Fruit fly (Drosophila melanogaster): ENCODE results near the gene mei-217.

The mei-217 gene

DNA sequence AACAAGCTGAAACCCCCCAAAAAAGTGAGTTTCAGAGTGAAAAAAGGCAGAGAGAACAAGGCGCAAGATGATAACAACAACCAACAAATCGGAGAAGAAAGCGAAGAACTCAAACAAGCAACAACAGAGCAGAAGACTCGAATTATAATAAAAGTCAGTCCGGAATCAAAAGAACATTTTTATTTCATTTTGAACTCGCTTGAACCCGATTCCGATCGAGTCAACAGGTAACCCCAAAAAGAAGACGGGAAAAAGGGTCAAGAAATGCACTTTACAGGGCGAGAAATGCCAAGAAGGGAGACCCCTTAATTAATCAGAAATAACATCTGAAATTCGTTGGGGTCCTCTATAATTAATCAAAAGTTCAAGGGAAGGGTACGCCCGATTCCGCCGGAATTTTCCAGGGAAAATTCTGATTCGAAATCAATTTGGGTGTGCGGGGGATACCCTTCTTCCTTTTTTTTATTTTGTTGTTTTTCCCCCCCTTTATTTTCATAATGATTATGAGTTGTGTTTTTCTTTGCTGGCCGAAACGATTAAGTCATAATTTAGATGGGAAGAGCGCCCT is 19.7 kb upstream of the mei-217 start:
- TF ChIP-seq CG3163 (GFP tag; optimal IDR thresholded peaks at IDR 0.05): no peak
- TF ChIP-seq lola (GFP tag; optimal IDR thresholded peaks at IDR 0.05): no peak
- TF ChIP-seq kni (GFP tag; optimal IDR thresholded peaks at IDR 0.05): peak; percentile 67
- peak in 1 of 2 experiments; percentile 17 for TF ChIP-seq tll (GFP tag; optimal IDR thresholded peaks at IDR 0.05)
- TF ChIP-seq Hr78 (GFP tag; optimal IDR thresholded peaks at IDR 0.05): peak in 1 of 2 experiments; percentile 20
- TF ChIP-seq CG7745 (tag; optimal IDR thresholded peaks at IDR 0.05): peak; percentile 62
- peak in 1 of 2 experiments; percentile 51 for TF ChIP-seq insv (GFP tag; optimal IDR thresholded peaks at IDR 0.05)
- TF ChIP-seq pros (GFP tag; optimal IDR thresholded peaks at IDR 0.05): peak; percentile 82
- no peak for TF ChIP-seq Bdp1 (GFP tag; optimal IDR thresholded peaks at IDR 0.05)

DNA sequence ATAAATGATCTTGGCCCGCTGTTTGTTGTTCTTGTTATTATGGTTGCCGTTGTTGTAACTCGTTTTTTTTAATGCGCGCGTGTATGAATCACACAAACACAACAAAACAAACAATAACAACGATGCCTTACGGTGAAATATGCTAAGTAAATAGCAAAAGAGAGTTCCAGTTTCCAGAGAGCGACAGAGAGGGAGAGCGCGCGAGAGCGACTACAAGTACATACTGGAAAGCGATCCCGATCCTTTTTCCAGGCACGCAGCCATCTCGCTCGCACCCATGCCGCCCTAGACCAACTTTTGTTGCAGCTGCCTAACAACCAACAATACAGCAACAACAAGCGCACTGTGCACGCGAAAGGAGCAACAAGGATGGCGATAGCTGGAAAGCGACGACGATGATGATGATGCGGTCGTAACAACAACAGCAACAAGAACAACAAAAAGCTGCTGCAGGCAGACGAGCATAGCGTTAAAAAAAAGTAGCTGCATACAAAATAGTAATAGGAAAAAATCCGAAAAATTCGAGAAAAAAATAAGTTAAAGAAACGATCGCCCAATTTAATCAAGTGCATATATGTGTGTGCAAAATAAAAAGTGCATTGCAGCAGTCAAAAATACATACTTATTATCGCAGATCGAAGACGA is 17.7 kb upstream of the mei-217 start:
- no peak for TF ChIP-seq Xbp1 (GFP tag; optimal IDR thresholded peaks at IDR 0.05)
- TF ChIP-seq CG4360 (GFP tag; IDR thresholded peaks at IDR 0.05): peak; percentile 98
- TF ChIP-seq Trl (optimal IDR thresholded peaks at IDR 0.05): peak; percentile 56 to 79
- TF ChIP-seq Trl (GFP tag; optimal IDR thresholded peaks at IDR 0.05): no peak
- TF ChIP-seq Awh (GFP tag; IDR thresholded peaks at IDR 0.05): no peak
- no peak for TF ChIP-seq zen2 (GFP tag; IDR thresholded peaks at IDR 0.05; ENCODE audit: partially characterized antibody)
- TF ChIP-seq Xrp1 (GFP tag; IDR thresholded peaks at IDR 0.05): no peak
- no peak for TF ChIP-seq nerfin-1 (tag; optimal IDR thresholded peaks at IDR 0.05)
- peak; percentile 18; the same call in 1 of the 2 replicates for TF ChIP-seq chm (GFP tag; IDR thresholded peaks at IDR 0.05)
- no peak for TF ChIP-seq pan (optimal IDR thresholded peaks at IDR 0.05)
- TF ChIP-seq pan (GFP tag; optimal IDR thresholded peaks at IDR 0.05 in 1 of 2, IDR thresholded peaks at IDR 0.05 in 1 of 2): peak in 1 of 2 experiments; percentile 24
- TF ChIP-seq cg (GFP tag; optimal IDR thresholded peaks at IDR 0.05): peak; percentile 9
- TF ChIP-seq pb (GFP tag; optimal IDR thresholded peaks at IDR 0.05): no peak
- TF ChIP-seq kni (GFP tag; optimal IDR thresholded peaks at IDR 0.05): peak; percentile 14
- no peak for TF ChIP-seq CG2120 (GFP tag; optimal IDR thresholded peaks at IDR 0.05)
- TF ChIP-seq Dp (GFP tag; optimal IDR thresholded peaks at IDR 0.05): no peak
- TF ChIP-seq CG6683 (GFP tag; optimal IDR thresholded peaks at IDR 0.05): no peak
- no peak for TF ChIP-seq prd (optimal IDR thresholded peaks at IDR 0.05)
- no peak for TF ChIP-seq prd (GFP tag; IDR thresholded peaks at IDR 0.05)
- TF ChIP-seq CG7786 (GFP tag; optimal IDR thresholded peaks at IDR 0.05): no peak
- TF ChIP-seq Oli (tag; optimal IDR thresholded peaks at IDR 0.05): no peak
- no peak for TF ChIP-seq NK7.1 (GFP tag; optimal IDR thresholded peaks at IDR 0.05)
- TF ChIP-seq Six4 (GFP tag; optimal IDR thresholded peaks at IDR 0.05): no peak
- TF ChIP-seq ci (GFP tag; IDR thresholded peaks at IDR 0.05): peak; percentile 18; the same call in 1 of the 3 replicates
- TF ChIP-seq hbn (GFP tag; IDR thresholded peaks at IDR 0.05; ENCODE audit: partially characterized antibody): 0 out of 2 replicates have a peak, but pooled peaks have one; percentile 20
- TF ChIP-seq CG3847 (GFP tag; IDR thresholded peaks at IDR 0.05): no peak
- no peak for TF ChIP-seq sr (GFP tag; IDR thresholded peaks at IDR 0.05)
- no peak for TF ChIP-seq grau (tag; optimal IDR thresholded peaks at IDR 0.05)
- peak; percentile 60 for TF ChIP-seq CG15479 (GFP tag; optimal IDR thresholded peaks at IDR 0.05)
- TF ChIP-seq lilli (GFP tag; optimal IDR thresholded peaks at IDR 0.05): no peak
- no peak for TF ChIP-seq CG33213 (GFP tag; optimal IDR thresholded peaks at IDR 0.05)
- TF ChIP-seq unpg (GFP tag; optimal IDR thresholded peaks at IDR 0.05): no peak
- no peak for TF ChIP-seq Optix (GFP tag; IDR thresholded peaks at IDR 0.05)
- TF ChIP-seq Sox102F (GFP tag; optimal IDR thresholded peaks at IDR 0.05): no peak
- TF ChIP-seq Med (GFP tag): peak; percentile 36
- no peak for TF ChIP-seq zen (tag; optimal IDR thresholded peaks at IDR 0.05)
- TF ChIP-seq gcm2 (GFP tag; optimal IDR thresholded peaks at IDR 0.05): no peak
- TF ChIP-seq CG9932 (GFP tag; IDR thresholded peaks at IDR 0.05): no peak
- no peak for TF ChIP-seq CG9727 (GFP tag; optimal IDR thresholded peaks at IDR 0.05)
- TF ChIP-seq p53 (GFP tag; optimal IDR thresholded peaks at IDR 0.05): no peak
